Worm (Caenorhabditis elegans) whole organism, early embryonic: ENCODE measurements around the gene Y102F5A.1.

ENCODE experiments used
- B0310.2 ChIP-seq: sonication (generic microtip); optimal IDR thresholded peaks from 2 replicates; lab custom pipeline; 2016; ENCODE audit warnings: mild to moderate bottlenecking, missing genetic modification characterization, missing compliant biosample characterization
- aly-1 ChIP-seq: sonication (generic microtip); optimal IDR thresholded peaks from 2 replicates; lab custom pipeline; 2016; ENCODE audit warnings: missing genetic modification characterization, missing compliant biosample characterization
- ama-1 ChIP-seq: fragments of 150-350 bp; optimal IDR thresholded peaks from 2 replicates; lab custom pipeline; 2014
- ceh-13 ChIP-seq: fragments of 200-800 bp; sonication (Bioruptor generic); optimal IDR thresholded peaks from 2 replicates; lab custom pipeline; 2018; ENCODE audit warnings: mild to moderate bottlenecking, missing genetic modification characterization, missing compliant biosample characterization
- ets-7 ChIP-seq: sonication (generic microtip); optimal IDR thresholded peaks from 2 replicates; lab custom pipeline; 2016; ENCODE audit warnings: missing genotype, missing genetic modification characterization, missing compliant biosample characterization
- flt-1 ChIP-seq: fragments of 200-800 bp; sonication (Bioruptor generic); IDR thresholded peaks from 2 replicates; pipeline ENCODE4 v1.3.6; 2022; ENCODE audit warnings: missing genetic modification characterization, missing compliant biosample characterization
- hmbx-1 ChIP-seq: sonication (generic microtip); optimal IDR thresholded peaks from 2 replicates; lab custom pipeline; 2016; ENCODE audit warnings: mild to moderate bottlenecking, missing genetic modification characterization, missing compliant biosample characterization
- hmg-4 ChIP-seq: fragments of 200-800 bp; sonication (Bioruptor generic); optimal IDR thresholded peaks from 2 replicates; lab custom pipeline; 2018; ENCODE audit warnings: mild to moderate bottlenecking, missing genetic modification characterization, missing compliant biosample characterization
- pes-1 ChIP-seq: fragments of 200-800 bp; sonication (Bioruptor generic); IDR thresholded peaks from 2 replicates; pipeline ENCODE4 v1.3.6; 2022; ENCODE audit warnings: missing genetic modification reagents, missing genetic modification characterization, missing compliant biosample characterization
- scrt-1 ChIP-seq: fragments of 200-800 bp; sonication (Bioruptor generic); IDR thresholded peaks from 2 replicates; pipeline ENCODE4 v1.3.6; 2022; ENCODE audit warnings: missing genetic modification characterization, missing compliant biosample characterization
- sea-1 ChIP-seq: fragments of 200-800 bp; sonication (Bioruptor generic); conservative IDR thresholded peaks from 2 replicates; pipeline ENCODE4 v1.3.6; 2022; ENCODE audit warnings: missing genetic modification characterization, missing compliant biosample characterization
- tbx-37 ChIP-seq: fragments of 200-800 bp; sonication (Bioruptor generic); conservative IDR thresholded peaks from 2 replicates; pipeline ENCODE4 v1.3.6; 2022; ENCODE audit warnings: missing genetic modification reagents, missing genetic modification characterization, missing compliant biosample characterization
- tra-4 ChIP-seq: sonication (generic microtip); optimal IDR thresholded peaks from 2 replicates; lab custom pipeline; 2017; ENCODE audit warnings: missing genetic modification characterization, missing compliant biosample characterization

DNA sequence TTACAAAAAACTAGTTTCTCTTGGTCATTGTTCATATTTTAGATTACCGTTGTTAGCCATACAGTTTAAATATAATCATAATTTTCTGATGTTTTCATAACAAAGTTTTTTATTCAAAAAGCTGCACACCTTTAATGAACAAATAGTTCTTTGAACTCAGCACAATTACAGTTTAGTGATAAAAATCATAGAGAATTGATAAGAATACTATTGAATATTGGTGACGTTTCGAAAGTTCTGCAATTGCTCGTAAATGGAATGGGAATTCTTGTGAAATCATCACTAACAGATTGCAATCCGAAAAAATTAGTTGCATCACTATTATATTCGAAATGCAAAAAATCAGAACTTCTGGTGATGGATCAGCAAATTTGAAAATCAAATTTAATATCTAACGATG is 50.0 kb downstream of the Y102F5A.1 start:
- TF ChIP-seq tra-4 (tag; lab: Kevin White, UChicago) (no peak), ama-1 (lab: Kevin White, UChicago) (no peak), sea-1 (no peak), flt-1 (GFP tag; lab: Robert Waterston, UW) (no peak), hmbx-1 (no peak), ets-7 (tag; lab: Kevin White, UChicago) (no peak), hmg-4 (GFP tag; lab: Kevin White, UChicago) (no peak), B0310.2 (tag; lab: Kevin White, UChicago) (no peak), ceh-13 (GFP tag; lab: Kevin White, UChicago) (no peak), aly-1 (tag; lab: Kevin White, UChicago) (no peak), scrt-1 (GFP tag; lab: Robert Waterston, UW) (no peak), tbx-37 (GFP tag; lab: Robert Waterston, UW) (no peak), pes-1 (GFP tag; lab: Robert Waterston, UW) (no peak)
